Worm (Caenorhabditis elegans): Measurements from ENCODE around the gene ins-9.

DNA sequence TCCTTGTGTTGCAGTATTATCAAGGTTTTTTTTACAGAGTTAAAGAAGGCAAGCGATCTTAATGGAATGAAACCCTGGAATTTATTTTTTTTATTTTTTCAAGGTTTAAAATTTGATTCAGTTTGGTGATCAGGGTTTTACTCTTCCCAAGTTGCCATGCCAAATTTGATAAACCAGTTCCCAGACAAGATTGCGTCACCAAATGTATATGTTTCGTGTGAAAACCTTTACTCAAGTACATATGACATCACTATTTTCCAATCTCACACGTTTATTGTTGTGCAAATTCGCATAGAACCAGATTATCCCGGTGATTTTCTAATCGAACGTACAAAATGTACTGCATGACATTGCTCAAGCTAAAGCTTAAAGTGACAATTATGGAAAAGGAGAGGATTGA lies 12.2 kb upstream of the ins-9 start:
- TF ChIP-seq ceh-45 (GFP tag; IDR thresholded peaks at IDR 0.05) (no peak), ceh-6 (GFP tag; optimal IDR thresholded peaks at IDR 0.05) (no peak), K09A11.1 (tag; optimal IDR thresholded peaks at IDR 0.05; ENCODE audit: insufficient read depth) (no peak), elt-2 (tag; optimal IDR thresholded peaks at IDR 0.05) (no peak), lim-6 (tag; optimal IDR thresholded peaks at IDR 0.05) (no peak), K02D7.2 (tag; optimal IDR thresholded peaks at IDR 0.05) (no peak), pqm-1 (tag; optimal IDR thresholded peaks at IDR 0.05) (no peak), ceh-48 (tag; optimal IDR thresholded peaks at IDR 0.05) (no peak), nhr-11 (tag; optimal IDR thresholded peaks at IDR 0.05) (no peak), F13H6.1 (tag; optimal IDR thresholded peaks at IDR 0.05) (no peak), fax-1 (tag; optimal IDR thresholded peaks at IDR 0.05) (no peak)

Measured in whole organism, late embryonic.